Worm (Caenorhabditis elegans) whole organism, L1 larva: ENCODE measurements around the gene gsnl-1.

ENCODE experiments used
- C34B4.2 ChIP-seq: sonication (generic microtip); optimal IDR thresholded peaks from 2 replicates; lab custom pipeline; 2017; ENCODE audit warnings: mild to moderate bottlenecking, missing genetic modification characterization, missing compliant biosample characterization
- F16B12.6 ChIP-seq: fragments of 150-350 bp; optimal IDR thresholded peaks from 2 replicates; lab custom pipeline; 2014; ENCODE audit warnings: missing biosample characterization, missing genetic modification characterization
- Y116A8C.19 ChIP-seq: sonication (generic microtip); optimal IDR thresholded peaks from 2 replicates; lab custom pipeline; 2016; ENCODE audit warnings: missing compliant biosample characterization, missing genetic modification characterization, borderline replicate concordance
- aly-2 ChIP-seq: fragments of 150-350 bp; optimal IDR thresholded peaks from 2 replicates; lab custom pipeline; 2014; ENCODE audit warnings: missing biosample characterization, missing genetic modification characterization
- blmp-1 ChIP-seq: fragments of 150-350 bp; optimal IDR thresholded peaks from 2 replicates; lab custom pipeline; 2014; ENCODE audit warnings: missing biosample characterization, missing genetic modification characterization
- ceh-63 ChIP-seq: fragments of 200-800 bp; sonication (Bioruptor generic); optimal IDR thresholded peaks from 2 replicates; lab custom pipeline; 2018; ENCODE audit warnings: mild to moderate bottlenecking, missing genetic modification characterization, missing compliant biosample characterization
- ceh-8 ChIP-seq: fragments of 200-800 bp; sonication (Bioruptor generic); optimal IDR thresholded peaks from 2 replicates; lab custom pipeline; 2018; ENCODE audit warnings: mild to moderate bottlenecking, missing genetic modification characterization, moderate library complexity, missing compliant biosample characterization
- ceh-82 ChIP-seq, 3 experiments: fragments of 150-350 bp in 1 of 3; sonication (generic microtip) in 2 of 3; optimal IDR thresholded peaks; 2 replicates each; lab custom pipeline; 2014 to 2017; ENCODE audit warnings: missing biosample characterization in 3 of 3, missing genetic modification characterization in 3 of 3
- ces-1 ChIP-seq: fragments of 150-350 bp; optimal IDR thresholded peaks from 2 replicates; lab custom pipeline; 2014; ENCODE audit warnings: missing biosample characterization, missing genetic modification reagents, missing genetic modification characterization
- dpl-1 ChIP-seq, 3 experiments: fragments of 150-350 bp in 2 of 3; sonication (generic microtip) in 1 of 3; optimal IDR thresholded peaks; 2 replicates each; lab custom pipeline; 2014 to 2017; ENCODE audit warnings: missing biosample characterization in 3 of 3, missing genetic modification characterization in 3 of 3, missing genetic modification reagents in 3 of 3
- dsc-1 ChIP-seq: sonication (generic microtip); optimal IDR thresholded peaks from 2 replicates; lab custom pipeline; 2016; ENCODE audit warnings: mild to moderate bottlenecking, missing genetic modification characterization, missing compliant biosample characterization
- efl-1 ChIP-seq, 4 experiments: fragments of 150-350 bp; optimal IDR thresholded peaks in 3 of 4; peaks in 1 of 4; 1 replicate in 1 of 4; 2 replicates in 3 of 4; lab custom pipeline; 2014; ENCODE audit warnings: missing biosample characterization in 2 of 4, missing genetic modification characterization in 2 of 4, missing genetic modification reagents in 2 of 4
- egl-27 ChIP-seq, 2 experiments: fragments of 150-350 bp in 1 of 2; sonication (generic microtip); optimal IDR thresholded peaks; 3 replicates each; lab custom pipeline; 2017 to 2018; ENCODE audit warnings: missing biosample characterization in 2 of 2, missing genetic modification characterization in 2 of 2, missing genetic modification reagents in 2 of 2
- elt-2 ChIP-seq: sonication (generic microtip); optimal IDR thresholded peaks from 2 replicates; lab custom pipeline; 2016; ENCODE audit warnings: missing genetic modification characterization, mild to moderate bottlenecking, inconsistent platforms, missing compliant biosample characterization, missing genetic modification reagents
- elt-3 ChIP-seq, 6 experiments: fragments of 150-350 bp in 1 of 6; sonication (generic microtip); optimal IDR thresholded peaks; 2 replicates each; lab custom pipeline; 2017 to 2018; ENCODE audit warnings: missing biosample characterization in 6 of 6, missing genetic modification characterization in 6 of 6, inconsistent platforms in 1 of 6
- fkh-10 ChIP-seq: sonication (generic microtip); optimal IDR thresholded peaks from 2 replicates; lab custom pipeline; 2017; ENCODE audit warnings: missing biosample characterization, missing genetic modification reagents, missing genetic modification characterization
- fkh-4 ChIP-seq: sonication (generic microtip); optimal IDR thresholded peaks from 2 replicates; lab custom pipeline; 2016; ENCODE audit warnings: missing compliant biosample characterization, missing genetic modification characterization, borderline replicate concordance
- fkh-8 ChIP-seq: sonication (generic microtip); optimal IDR thresholded peaks from 2 replicates; lab custom pipeline; 2016; ENCODE audit warnings: mild to moderate bottlenecking, missing genetic modification characterization, missing compliant biosample characterization
- grh-1 ChIP-seq: fragments of 200-800 bp; sonication (Bioruptor generic); IDR thresholded peaks from 2 replicates; pipeline ENCODE4 v1.3.6; 2022; ENCODE audit warnings: missing genetic modification reagents, missing genetic modification characterization, missing compliant biosample characterization
- hlh-17 ChIP-seq: fragments of 200-800 bp; sonication (Bioruptor generic); optimal IDR thresholded peaks from 2 replicates; lab custom pipeline; 2018; ENCODE audit warnings: missing genetic modification characterization, mild to moderate bottlenecking, missing compliant biosample characterization, moderate library complexity, borderline replicate concordance
- isw-1 ChIP-seq: fragments of 200-800 bp; sonication (Bioruptor generic); IDR thresholded peaks from 2 replicates; pipeline ENCODE4 v1.3.6; 2022; ENCODE audit warnings: missing genetic modification characterization, missing compliant biosample characterization
- lin-13 ChIP-seq: fragments of 150-350 bp; optimal IDR thresholded peaks from 2 replicates; lab custom pipeline; 2014; ENCODE audit warnings: missing biosample characterization, missing genetic modification reagents, missing genetic modification characterization
- lin-14 ChIP-seq: fragments of 200-800 bp; sonication (Bioruptor generic); optimal IDR thresholded peaks from 2 replicates; lab custom pipeline; 2018; ENCODE audit warnings: mild to moderate bottlenecking, missing genetic modification characterization, moderate library complexity, missing compliant biosample characterization
- lin-15B ChIP-seq: fragments of 150-350 bp; sonication (generic microtip); optimal IDR thresholded peaks from 3 replicates; lab custom pipeline; 2014; ENCODE audit warnings: missing biosample characterization, missing genetic modification characterization
- lin-35 ChIP-seq, 2 experiments: fragments of 150-350 bp; optimal IDR thresholded peaks; 2 replicates each; lab custom pipeline; 2014; ENCODE audit warnings: missing biosample characterization in 2 of 2, missing genetic modification characterization in 2 of 2, missing genetic modification reagents in 2 of 2
- lin-39 ChIP-seq: fragments of 150-350 bp; optimal IDR thresholded peaks from 2 replicates; lab custom pipeline; 2014; ENCODE audit warnings: missing biosample characterization, missing genetic modification reagents, missing genetic modification characterization
- lir-3 ChIP-seq: sonication (generic microtip); optimal IDR thresholded peaks from 2 replicates; lab custom pipeline; 2016; ENCODE audit warnings: mild to moderate bottlenecking, missing genetic modification characterization, moderate library complexity, missing compliant biosample characterization; ENCODE audit not compliant: poor library complexity
- mab-9 ChIP-seq: fragments of 200-800 bp; sonication (Bioruptor generic); IDR thresholded peaks from 2 replicates; pipeline ENCODE4 v1.3.6; 2022; ENCODE audit warnings: missing genetic modification reagents, missing genetic modification characterization, missing compliant biosample characterization
- mdl-1 ChIP-seq, 2 experiments: fragments of 150-350 bp; optimal IDR thresholded peaks; 2 replicates each; lab custom pipeline; 2014 to 2017; ENCODE audit warnings: missing biosample characterization in 2 of 2, missing genetic modification characterization in 2 of 2, inconsistent platforms in 1 of 2
- mep-1 ChIP-seq: fragments of 150-350 bp; optimal IDR thresholded peaks from 2 replicates; lab custom pipeline; 2014; ENCODE audit warnings: missing biosample characterization, missing genetic modification characterization
- nhr-11 ChIP-seq: fragments of 150-350 bp; optimal IDR thresholded peaks from 2 replicates; lab custom pipeline; 2014; ENCODE audit warnings: missing biosample characterization, missing genetic modification characterization
- nhr-12 ChIP-seq: sonication (generic microtip); optimal IDR thresholded peaks from 2 replicates; lab custom pipeline; 2017; ENCODE audit warnings: missing biosample characterization, missing genetic modification characterization
- nhr-20 ChIP-seq: sonication (generic microtip); optimal IDR thresholded peaks from 2 replicates; lab custom pipeline; 2016; ENCODE audit warnings: mild to moderate bottlenecking, missing genetic modification characterization, missing compliant biosample characterization
- nhr-28 ChIP-seq: fragments of 150-350 bp; optimal IDR thresholded peaks from 2 replicates; lab custom pipeline; 2014; ENCODE audit warnings: missing biosample characterization, missing genetic modification characterization
- nhr-71 ChIP-seq: sonication (generic microtip); optimal IDR thresholded peaks from 2 replicates; lab custom pipeline; 2016; ENCODE audit warnings: mild to moderate bottlenecking, missing genetic modification characterization, moderate library complexity, missing compliant biosample characterization
- nhr-76 ChIP-seq: sonication (generic microtip); optimal IDR thresholded peaks from 2 replicates; lab custom pipeline; 2017; ENCODE audit warnings: missing biosample characterization, missing genetic modification characterization
- nhr-77 ChIP-seq: fragments of 150-350 bp; optimal IDR thresholded peaks from 2 replicates; lab custom pipeline; 2014; ENCODE audit warnings: missing biosample characterization, missing genetic modification characterization
- nhr-84 ChIP-seq: sonication (generic microtip); optimal IDR thresholded peaks from 2 replicates; lab custom pipeline; 2017; ENCODE audit warnings: missing biosample characterization, missing genetic modification characterization
- pag-3 ChIP-seq: sonication (generic microtip); optimal IDR thresholded peaks from 2 replicates; lab custom pipeline; 2017; ENCODE audit warnings: missing genetic modification characterization, mild to moderate bottlenecking, missing compliant biosample characterization, antibody characterized with exemption, borderline replicate concordance; ENCODE audit not compliant: insufficient read depth
- pqm-1 ChIP-seq: sonication (generic microtip); optimal IDR thresholded peaks from 3 replicates; lab custom pipeline; 2017; ENCODE audit warnings: missing biosample characterization, missing genetic modification characterization
- skn-1 ChIP-seq: fragments of 150-350 bp; optimal IDR thresholded peaks from 2 replicates; lab custom pipeline; 2014; ENCODE audit warnings: missing biosample characterization, missing genetic modification characterization
- snpc-4 ChIP-seq: fragments of 150-350 bp; optimal IDR thresholded peaks from 2 replicates; lab custom pipeline; 2014; ENCODE audit warnings: missing biosample characterization, missing genetic modification characterization
- snu-23 ChIP-seq: sonication (generic microtip); optimal IDR thresholded peaks from 2 replicates; lab custom pipeline; 2016; ENCODE audit warnings: missing genetic modification characterization, missing compliant biosample characterization
- sox-4 ChIP-seq: sonication (generic microtip); optimal IDR thresholded peaks from 2 replicates; lab custom pipeline; 2016; ENCODE audit warnings: missing genetic modification characterization, missing compliant biosample characterization
- swsn-7 ChIP-seq: sonication (generic microtip); optimal IDR thresholded peaks from 2 replicates; lab custom pipeline; 2016; ENCODE audit warnings: missing genetic modification characterization, missing compliant biosample characterization
- tlp-1 ChIP-seq: fragments of 150-350 bp; optimal IDR thresholded peaks from 2 replicates; lab custom pipeline; 2014; ENCODE audit warnings: missing biosample characterization, missing genetic modification characterization
- unc-130 ChIP-seq: fragments of 150-350 bp; optimal IDR thresholded peaks from 2 replicates; lab custom pipeline; 2017; ENCODE audit warnings: missing biosample characterization, missing genetic modification characterization, inconsistent platforms
- unc-86 ChIP-seq: sonication (generic microtip); optimal IDR thresholded peaks from 2 replicates; lab custom pipeline; 2016; ENCODE audit warnings: missing genetic modification characterization, missing compliant biosample characterization
- unc-98 ChIP-seq: fragments of 200-800 bp; sonication (Bioruptor generic); IDR thresholded peaks from 2 replicates; pipeline ENCODE4 v1.3.6; 2022; ENCODE audit warnings: missing genetic modification characterization, missing compliant biosample characterization
- vab-15 ChIP-seq: sonication (generic microtip); optimal IDR thresholded peaks from 2 replicates; lab custom pipeline; 2017; ENCODE audit warnings: missing genotype, mild to moderate bottlenecking, missing genetic modification characterization, missing compliant biosample characterization
- zag-1 ChIP-seq: fragments of 150-350 bp; optimal IDR thresholded peaks from 2 replicates; lab custom pipeline; 2014; ENCODE audit warnings: missing biosample characterization, missing genetic modification characterization
- ztf-4 ChIP-seq: fragments of 150-350 bp; optimal IDR thresholded peaks from 2 replicates; lab custom pipeline; 2014; ENCODE audit warnings: missing biosample characterization, missing genetic modification characterization

Gene gsnl-1

DNA sequence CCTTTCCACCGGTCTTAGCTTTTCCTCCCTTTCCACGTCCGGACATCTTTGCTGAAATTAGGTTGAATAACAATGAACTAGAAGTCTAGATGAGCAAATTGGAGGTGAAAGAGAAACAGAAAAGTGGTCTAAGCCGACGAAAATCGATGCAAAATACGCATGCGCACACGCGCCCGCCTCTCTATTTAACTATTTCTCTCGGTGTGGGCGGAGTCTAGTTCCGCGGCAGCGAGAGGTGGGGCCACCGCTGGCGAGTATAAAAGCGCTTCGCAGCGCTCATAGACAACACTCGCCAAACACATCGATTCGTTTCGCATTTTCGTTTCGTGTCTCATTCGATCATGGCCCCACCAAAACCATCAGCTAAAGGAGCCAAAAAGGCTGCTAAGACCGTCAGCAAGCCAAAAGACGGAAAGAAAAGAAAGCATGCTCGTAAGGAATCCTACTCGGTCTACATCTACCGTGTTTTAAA is 48.4 kb downstream of the gsnl-1 start, which contains the start of the genes his-35 and his-41 (continued):
- peak; percentile 75 for TF ChIP-seq lin-14
- TF ChIP-seq lir-3 (tag; lab: Kevin White, UChicago) = no peak
- TF ChIP-seq lin-39 (tag; lab: Kevin White, UChicago) = no peak
- no peak for TF ChIP-seq lin-15B (tag; lab: Kevin White, UChicago)
- TF ChIP-seq zag-1 (tag; lab: Kevin White, UChicago) = no peak
- peak; percentile 69 for TF ChIP-seq fkh-8 (tag; lab: Kevin White, UChicago)
- no peak for TF ChIP-seq unc-98 (GFP tag; lab: Robert Waterston, UW)
- TF ChIP-seq grh-1 (GFP tag; lab: Robert Waterston, UW) = 0 out of 2 replicates have a peak, but pooled peaks have one; percentile 14
- no peak for TF ChIP-seq nhr-76
- no peak for TF ChIP-seq nhr-11 (tag; lab: Kevin White, UChicago)
- TF ChIP-seq tlp-1 (tag; lab: Kevin White, UChicago) = no peak
- no peak for TF ChIP-seq hlh-17
- no peak for TF ChIP-seq aly-2 (tag; lab: Kevin White, UChicago)
- TF ChIP-seq unc-86 = peak; percentile 59
- TF ChIP-seq Y116A8C.19 (tag; lab: Kevin White, UChicago) = no peak
- no peak for TF ChIP-seq sox-4 (tag; lab: Kevin White, UChicago)
- no peak for TF ChIP-seq elt-3 (tag; optimal IDR thresholded peaks at IDR 0.05; lab: Kevin White, UChicago)
- TF ChIP-seq snpc-4 (tag; lab: Kevin White, UChicago) = peak; percentile 12
- no peak for TF ChIP-seq blmp-1 (tag; lab: Kevin White, UChicago)
- peak; percentile 60 to 63 for TF ChIP-seq efl-1 (optimal IDR thresholded peaks at IDR 0.05; lab: Kevin White, UChicago)
- TF ChIP-seq efl-1 (GFP tag; optimal IDR thresholded peaks at IDR 0.05 in 1 of 2; lab: Kevin White, UChicago) = peak; percentile 53 to 93
- no peak for TF ChIP-seq ztf-4 (tag; lab: Kevin White, UChicago)
- TF ChIP-seq pqm-1 = no peak
- no peak for TF ChIP-seq ceh-63 (GFP tag; lab: Kevin White, UChicago)
- TF ChIP-seq nhr-77 (tag; lab: Kevin White, UChicago) = peak; percentile 23
- no peak for TF ChIP-seq C34B4.2
- peak; percentile 22 to 57 for TF ChIP-seq lin-35 (GFP tag; optimal IDR thresholded peaks at IDR 0.05; lab: Kevin White, UChicago)
- peak; percentile 77 for TF ChIP-seq nhr-20 (tag; lab: Kevin White, UChicago)
- TF ChIP-seq vab-15 = no peak
- TF ChIP-seq skn-1 (tag; lab: Kevin White, UChicago) = peak; percentile 77
- no peak for TF ChIP-seq egl-27 (tag; optimal IDR thresholded peaks at IDR 0.05; lab: Kevin White, UChicago)
- TF ChIP-seq dpl-1 (GFP tag; optimal IDR thresholded peaks at IDR 0.05; lab: Kevin White, UChicago) = peak; percentile 9 to 45 (median 43)
- peak; percentile 41 to 57 (median 54) for TF ChIP-seq ceh-82 (tag; optimal IDR thresholded peaks at IDR 0.05; lab: Kevin White, UChicago)
- no peak for TF ChIP-seq ceh-8 (GFP tag; lab: Kevin White, UChicago)
- TF ChIP-seq swsn-7 = peak; percentile 74
- TF ChIP-seq F16B12.6 (tag; lab: Kevin White, UChicago) = peak; percentile 28
- TF ChIP-seq unc-130 (tag; lab: Kevin White, UChicago) = peak; percentile 3
- peak; percentile 45; the same call in 1 of the 2 replicates for TF ChIP-seq mab-9 (GFP tag; lab: Robert Waterston, UW)
- no peak for TF ChIP-seq nhr-28 (tag; lab: Kevin White, UChicago)
- TF ChIP-seq dsc-1 (tag; lab: Kevin White, UChicago) = peak; percentile 83
- TF ChIP-seq ces-1 = no peak
- peak in 1 of 2 experiments; percentile 39 for TF ChIP-seq mdl-1 (tag; optimal IDR thresholded peaks at IDR 0.05; lab: Kevin White, UChicago)
- peak; percentile 32 for TF ChIP-seq mep-1
- no peak for TF ChIP-seq elt-2 (tag; lab: Kevin White, UChicago)
- TF ChIP-seq pag-3 (tag; lab: Kevin White, UChicago) = no peak
- TF ChIP-seq fkh-10 = peak; percentile 8
- no peak for TF ChIP-seq nhr-84 (tag; lab: Kevin White, UChicago)
- TF ChIP-seq isw-1 = peak; percentile 31; the same call in 1 of the 2 replicates
- TF ChIP-seq nhr-12 (tag; lab: Kevin White, UChicago) = no peak
- TF ChIP-seq fkh-4 (tag; lab: Kevin White, UChicago) = no peak
- peak; percentile 83 for TF ChIP-seq nhr-71 (tag; lab: Kevin White, UChicago)
- no peak for TF ChIP-seq lin-13 (GFP tag; lab: Kevin White, UChicago)
- TF ChIP-seq snu-23 = peak; percentile 75
